Worm (Caenorhabditis elegans): Measurements from ENCODE around the gene C14C10.5.
A peak's percentile ranks its signal among the peaks of the same experiment; 100 is the strongest.

Gene C14C10.5

ce11 chrV:12649213-12649612 lies 49.2 kb downstream of the C14C10.5 start, which contains the start of gene gpa-9:
Gene gpa-9 (minus strand): TSS chrV:12649313.
- TF ChIP-seq nhr-77 (tag; optimal IDR thresholded peaks at IDR 0.05) = no peak
- no peak for TF ChIP-seq dmd-9 (GFP tag; IDR thresholded peaks at IDR 0.05)
- no peak for TF ChIP-seq nhr-42 (GFP tag; IDR thresholded peaks at IDR 0.05)
- no peak for TF ChIP-seq daf-12 (tag; optimal IDR thresholded peaks at IDR 0.05)
- no peak for TF ChIP-seq nhr-28 (tag; optimal IDR thresholded peaks at IDR 0.05)
- no peak for TF ChIP-seq nhr-10 (tag; optimal IDR thresholded peaks at IDR 0.05)

- TF ChIP-seq snpc-4 (tag; optimal IDR thresholded peaks at IDR 0.05) (no peak), nhr-28 (tag; optimal IDR thresholded peaks at IDR 0.05) (peak; percentile 57), mxl-3 (GFP tag; optimal IDR thresholded peaks at IDR 0.05) (peak; percentile 52), nhr-6 (tag; optimal IDR thresholded peaks at IDR 0.05) (peak; percentile 36), pqm-1 (tag; optimal IDR thresholded peaks at IDR 0.05) (peak; percentile 27), lsy-2 (tag; optimal IDR thresholded peaks at IDR 0.05) (peak in 1 of 2 experiments; percentile 54), snpc-1.2 (GFP tag; IDR thresholded peaks at IDR 0.05) (no peak)
These were observed 49.6 kb downstream of the C14C10.5 start, which contains the start of gene lin-25 for ce11 chrV:12649636-12650035. Gene lin-25 (plus strand): TSS chrV:12649925.

All from whole organism, L4 larva.